Worm (Caenorhabditis elegans): ENCODE results near the gene JC8.7.
A peak's percentile ranks its signal among the peaks of the same experiment; 100 is the strongest.

The JC8.7 gene

ce11 chrIV:13240078-13240841, 6.8 kb upstream of the JC8.7 start, which contains the start of gene rpl-12 (continued):
- TF ChIP-seq him-1 (tag; optimal IDR thresholded peaks at IDR 0.05): peak; percentile 66
- TF ChIP-seq bed-2 (GFP tag; IDR thresholded peaks at IDR 0.05): no peak
- peak; percentile 92 for TF ChIP-seq F49E8.2 (tag; optimal IDR thresholded peaks at IDR 0.05; ENCODE audit: insufficient read depth)
- TF ChIP-seq rcor-1 (GFP tag; IDR thresholded peaks at IDR 0.05): peak; percentile 98
- peak; percentile 60 for TF ChIP-seq ztf-3 (GFP tag; optimal IDR thresholded peaks at IDR 0.05)
- TF ChIP-seq ztf-28 (GFP tag; IDR thresholded peaks at IDR 0.05): peak; percentile 80; the same call in 1 of the 2 replicates
- peak; percentile 90 for TF ChIP-seq chd-7 (tag; optimal IDR thresholded peaks at IDR 0.05)
- TF ChIP-seq C06A6.2 (GFP tag; conservative IDR thresholded peaks at IDR 0.05): peak; percentile 94
- TF ChIP-seq hlh-26 (GFP tag; conservative IDR thresholded peaks at IDR 0.05): no peak
- peak; percentile 78 for TF ChIP-seq ztf-22 (GFP tag; optimal IDR thresholded peaks at IDR 0.05)
- peak; percentile 98 for TF ChIP-seq nfyb-1 (GFP tag; IDR thresholded peaks at IDR 0.05)
- peak; percentile 98 for TF ChIP-seq ceh-27 (GFP tag; optimal IDR thresholded peaks at IDR 0.05)
- peak; percentile 86 for TF ChIP-seq lsl-1 (GFP tag; optimal IDR thresholded peaks at IDR 0.05)
- no peak for TF ChIP-seq fkh-3 (tag; optimal IDR thresholded peaks at IDR 0.05)
- TF ChIP-seq F57A8.1 (GFP tag; optimal IDR thresholded peaks at IDR 0.05): no peak
- TF ChIP-seq ama-1 (optimal IDR thresholded peaks at IDR 0.05): no peak
- no peak for TF ChIP-seq ama-1 (GFP tag; optimal IDR thresholded peaks at IDR 0.05)
- 0 out of 2 replicates have a peak, but pooled peaks have one; percentile 23 for TF ChIP-seq Y53F4B.3 (GFP tag; IDR thresholded peaks at IDR 0.05)
- no peak for TF ChIP-seq mes-4 (tag; optimal IDR thresholded peaks at IDR 0.05)
- TF ChIP-seq ztf-6 (GFP tag; IDR thresholded peaks at IDR 0.05): peak; percentile 89
- no peak for TF ChIP-seq ztf-25 (GFP tag; IDR thresholded peaks at IDR 0.05)
- no peak for TF ChIP-seq nfya-2 (GFP tag; IDR thresholded peaks at IDR 0.05)
- no peak for TF ChIP-seq bed-1 (GFP tag; IDR thresholded peaks at IDR 0.05)
- TF ChIP-seq tlf-1 (GFP tag; optimal IDR thresholded peaks at IDR 0.05): peak; percentile 99
- TF ChIP-seq mxl-1 (tag; optimal IDR thresholded peaks at IDR 0.05): no peak
- no peak for TF ChIP-seq hlh-12 (tag; optimal IDR thresholded peaks at IDR 0.05)
- TF ChIP-seq ekl-4 (GFP tag; IDR thresholded peaks at IDR 0.05): peak; percentile 98
- peak; percentile 92 for TF ChIP-seq hrde-1 (tag; optimal IDR thresholded peaks at IDR 0.05; ENCODE audit: borderline replicate concordance)
- TF ChIP-seq hmg-1.2 (GFP tag; IDR thresholded peaks at IDR 0.05): peak; percentile 97
- TF ChIP-seq Y67H2A.10 (GFP tag; conservative IDR thresholded peaks at IDR 0.05): peak; percentile 91
- peak; percentile 17 for TF ChIP-seq lsy-27 (tag; optimal IDR thresholded peaks at IDR 0.05; ENCODE audit: borderline replicate concordance, insufficient read depth)
- peak; percentile 75 for TF ChIP-seq zfh-2 (GFP tag; conservative IDR thresholded peaks at IDR 0.05)
- TF ChIP-seq mel-28 (tag; optimal IDR thresholded peaks at IDR 0.05; ENCODE audit: borderline replicate concordance): peak; percentile 83
- no peak for TF ChIP-seq ceh-40 (GFP tag; IDR thresholded peaks at IDR 0.05)
- 0 out of 2 replicates have a peak, but pooled peaks have one; percentile 11 for TF ChIP-seq F37B4.10 (GFP tag; IDR thresholded peaks at IDR 0.05)
- TF ChIP-seq lag-1 (GFP tag; IDR thresholded peaks at IDR 0.05): no peak
- peak; percentile 27 to 51 for TF ChIP-seq rec-8 (tag; optimal IDR thresholded peaks at IDR 0.05)
- TF ChIP-seq sea-2 (GFP tag; IDR thresholded peaks at IDR 0.05): peak; percentile 77; the same call in 1 of the 2 replicates
- TF ChIP-seq pha-4 (tag; optimal IDR thresholded peaks at IDR 0.05): peak; percentile 94
- peak; percentile 90 for TF ChIP-seq dpl-1 (GFP tag; optimal IDR thresholded peaks at IDR 0.05)
- peak; percentile 7 for TF ChIP-seq nhr-27 (tag; optimal IDR thresholded peaks at IDR 0.05)
- peak; percentile 100 for TF ChIP-seq attf-5 (GFP tag; optimal IDR thresholded peaks at IDR 0.05)
- no peak for TF ChIP-seq F55B11.4 (tag; optimal IDR thresholded peaks at IDR 0.05; ENCODE audit: borderline replicate concordance, insufficient read depth)
- TF ChIP-seq attf-3 (GFP tag; conservative IDR thresholded peaks at IDR 0.05): peak; percentile 86
- TF ChIP-seq tbp1 (GFP tag; optimal IDR thresholded peaks at IDR 0.05): peak; percentile 79
- peak; percentile 87 for TF ChIP-seq ceh-100 (GFP tag; IDR thresholded peaks at IDR 0.05)
- peak; percentile 97 for TF ChIP-seq K11D2.4 (GFP tag; IDR thresholded peaks at IDR 0.05)
